Fruit fly (Drosophila melanogaster) S2 (cell line): Measurements from ENCODE around the gene Ublcp1.

Experiments
- CG8478 ChIP-seq: fragments of >200 bp; optimal IDR thresholded peaks from 2 replicates; lab custom pipeline; 2018
- CTCF ChIP-seq, 2 experiments: fragments of >200 bp; optimal IDR thresholded peaks; 2 replicates each; lab custom pipeline; 2018

Ublcp1 gene

DNA sequence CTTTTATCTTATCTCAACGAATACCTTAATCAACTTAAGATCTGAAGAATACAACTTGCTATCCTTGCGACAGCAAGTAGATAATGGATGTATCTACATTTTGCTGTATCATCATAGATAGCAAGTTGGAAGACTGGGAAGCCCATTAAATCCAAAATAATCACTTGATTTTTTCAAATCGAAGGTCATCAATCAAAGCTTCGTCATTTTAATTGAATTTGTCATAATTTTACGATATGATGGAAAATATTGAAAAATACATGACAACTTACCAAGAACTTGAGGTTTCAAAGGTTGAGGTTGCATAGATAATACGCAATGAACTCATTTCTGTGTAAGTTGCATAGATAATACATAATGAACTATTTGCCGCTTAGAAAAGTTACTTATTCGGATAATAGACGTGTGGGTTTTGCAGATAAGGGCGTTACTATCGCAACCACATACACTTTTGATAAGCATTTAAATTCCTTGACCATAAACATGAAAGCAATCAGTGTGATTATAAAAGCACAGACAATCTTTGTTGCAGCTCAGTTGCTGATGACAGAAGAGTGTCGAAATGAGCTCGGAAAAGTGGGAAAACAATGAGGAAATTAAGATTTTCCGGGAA is 36.0 kb downstream of the Ublcp1 start, which contains the start of gene CG6733:
CG6733 (plus strand) TSS at position 532 of the 613 bp plus-strand sequence.
- no peak for TF ChIP-seq CTCF (optimal IDR thresholded peaks at IDR 0.05; lab: Kevin White, UChicago)
- no peak for TF ChIP-seq CG8478 (lab: Kevin White, UChicago)

DNA sequence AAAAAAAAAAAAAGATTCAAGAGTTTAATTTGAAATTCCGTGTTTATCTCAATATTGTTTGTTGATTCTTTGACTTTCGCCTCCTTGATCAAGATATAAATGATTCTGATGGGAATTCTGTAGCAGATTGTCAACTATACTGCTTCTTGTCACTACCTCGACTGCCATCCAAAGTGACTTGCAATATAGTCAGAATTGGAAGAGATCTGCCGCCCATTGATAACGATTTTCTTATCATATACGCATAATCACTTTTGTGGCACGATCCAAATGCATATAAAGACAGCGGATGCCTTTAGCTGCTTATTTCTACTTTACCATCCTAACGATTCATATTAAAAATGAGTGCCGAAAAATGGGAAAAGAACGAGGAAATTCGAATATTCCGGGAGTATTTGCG is 37.9 kb downstream of the Ublcp1 start, which contains the start of gene CG6738:
CG6738 (plus strand) TSS at position 301 of the 400 bp plus-strand sequence.
- no peak for TF ChIP-seq CTCF (optimal IDR thresholded peaks at IDR 0.05; lab: Kevin White, UChicago)
- TF ChIP-seq CG8478 (lab: Kevin White, UChicago) = no peak

DNA sequence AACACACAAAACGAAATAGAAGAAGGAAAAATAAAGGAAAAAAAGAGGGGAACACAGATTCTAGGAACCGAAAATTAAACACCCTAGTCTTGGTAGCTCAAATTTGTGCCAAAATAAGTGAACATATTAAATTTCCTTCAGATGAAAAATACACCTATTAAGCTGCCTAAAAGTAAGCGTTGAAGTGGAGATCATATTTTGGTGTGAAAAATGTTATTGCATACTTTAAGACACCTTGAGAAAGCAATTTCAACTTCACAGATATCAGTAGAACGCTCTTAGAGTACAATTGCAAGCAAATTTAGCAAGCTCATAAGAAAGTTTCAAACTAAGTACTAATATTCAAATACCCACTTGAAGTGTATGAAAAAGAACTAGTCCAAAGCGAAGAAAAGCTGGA is 49.4 kb downstream of the Ublcp1 start:
- TF ChIP-seq CTCF (optimal IDR thresholded peaks at IDR 0.05; lab: Kevin White, UChicago) (no peak), CG8478 (lab: Kevin White, UChicago) (no peak)
